Worm (Caenorhabditis elegans): Measurements from ENCODE around the gene EGAP9.3.

DNA sequence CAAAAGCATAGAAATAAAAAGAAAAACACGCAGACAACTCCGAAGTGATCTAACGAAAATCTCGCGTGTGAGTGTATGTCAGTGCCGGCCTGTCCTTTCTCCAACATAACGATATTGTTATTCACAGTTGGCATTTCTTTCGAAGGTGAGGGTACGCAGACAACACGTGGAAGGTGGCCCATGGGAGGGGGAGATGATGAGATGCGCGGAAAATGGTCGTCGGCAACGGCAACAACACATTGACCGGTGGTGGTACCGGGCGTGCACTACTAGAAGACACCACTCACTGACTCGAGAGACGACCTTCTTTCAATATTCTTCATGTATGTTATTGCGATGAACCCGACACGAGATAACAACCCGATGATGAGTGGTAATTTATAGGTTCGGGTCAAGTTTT lies 34.9 kb downstream of the EGAP9.3 start:
- TF ChIP-seq lin-15B (tag; optimal IDR thresholded peaks at IDR 0.05) (no peak), nhr-237 (tag; optimal IDR thresholded peaks at IDR 0.05) (no peak), F10B5.3 (tag; optimal IDR thresholded peaks at IDR 0.05) (no peak), nhr-77 (tag; optimal IDR thresholded peaks at IDR 0.05) (no peak), nhr-48 (tag; optimal IDR thresholded peaks at IDR 0.05) (no peak), ceh-20 (GFP tag; IDR thresholded peaks at IDR 0.05) (no peak), zip-11 (GFP tag; IDR thresholded peaks at IDR 0.05) (no peak)

Measured in whole organism, L4 larva.